Worm (Caenorhabditis elegans): ENCODE results near the gene cdh-3.

- TF ChIP-seq nhr-20 (tag; optimal IDR thresholded peaks at IDR 0.05): no peak
- TF ChIP-seq pag-3 (tag; optimal IDR thresholded peaks at IDR 0.05; ENCODE audit: borderline replicate concordance, insufficient read depth): no peak
These were observed 29.8 kb downstream of the cdh-3 start for ce11 chrIII:7724433-7724832.

Data from whole organism, L1 larva.